Worm (Caenorhabditis elegans): ENCODE measurements around the gene ain-1.

ain-1 gene

DNA sequence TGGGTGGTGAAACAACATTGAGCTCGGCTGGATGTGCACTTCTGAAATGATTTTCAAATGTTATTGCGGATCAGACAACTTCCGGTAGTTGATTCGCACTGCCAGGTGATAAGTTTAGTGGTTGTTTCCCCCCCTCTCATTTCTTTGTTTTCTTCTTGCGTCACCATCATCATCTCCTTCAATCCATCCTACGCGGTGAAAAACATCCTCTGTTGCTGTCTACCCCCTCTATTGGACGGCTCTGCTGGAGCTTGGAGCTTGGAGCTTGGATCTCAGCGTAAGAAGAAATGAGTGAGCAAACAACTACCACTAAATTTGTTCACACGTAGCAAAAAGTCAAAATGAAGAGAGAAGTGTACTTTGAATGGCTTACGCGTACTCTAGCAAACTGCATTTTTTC lies 28.4 kb downstream of the ain-1 start:
- TF ChIP-seq nhr-19 (GFP tag; conservative IDR thresholded peaks at IDR 0.05) (no peak), unc-86 (tag; optimal IDR thresholded peaks at IDR 0.05) (no peak), efl-1 (optimal IDR thresholded peaks at IDR 0.05) (no peak), efl-1 (GFP tag; optimal IDR thresholded peaks at IDR 0.05 in 1 of 2) (peak in 1 of 2 experiments; percentile 78), lin-14 (GFP tag; optimal IDR thresholded peaks at IDR 0.05) (peak; percentile 19)

ce11 chrX:16643246-16643645 lies 30.0 kb downstream of the ain-1 start:
- TF ChIP-seq efl-1 (optimal IDR thresholded peaks at IDR 0.05) (no peak), efl-1 (GFP tag; optimal IDR thresholded peaks at IDR 0.05 in 1 of 2) (peak in 1 of 2 experiments; percentile 33), unc-130 (tag; optimal IDR thresholded peaks at IDR 0.05) (no peak), ceh-8 (GFP tag; optimal IDR thresholded peaks at IDR 0.05) (peak; percentile 49)

DNA sequence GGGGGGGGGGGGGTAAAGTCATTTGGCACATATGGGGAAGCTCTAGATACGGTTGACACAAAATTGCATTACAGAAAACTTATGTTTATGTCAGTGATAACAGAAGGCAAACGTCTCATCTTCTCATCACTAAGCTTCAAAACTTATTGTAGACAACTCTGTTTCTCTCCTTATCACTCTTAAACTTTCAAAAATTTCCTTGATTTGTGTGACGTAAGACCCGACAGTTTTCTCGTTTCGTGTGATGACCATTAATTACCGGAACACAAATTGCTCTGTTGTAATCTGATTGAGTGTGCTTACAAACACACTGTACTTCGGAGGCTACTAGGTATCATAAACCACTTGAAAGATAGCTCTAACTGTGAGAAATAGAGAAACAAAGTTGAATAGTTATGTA lies 31.6 kb downstream of the ain-1 start:
- TF ChIP-seq isw-1 (GFP tag; IDR thresholded peaks at IDR 0.05) (no peak), elt-2 (tag; optimal IDR thresholded peaks at IDR 0.05) (peak; percentile 73)

ce11 chrX:16647222-16647621 lies 34.0 kb downstream of the ain-1 start:
- peak; percentile 53 for TF ChIP-seq nhr-85 (tag)
- peak in 1 of 6 experiments; percentile 19 for TF ChIP-seq elt-3 (tag; optimal IDR thresholded peaks at IDR 0.05)
- no peak for TF ChIP-seq egl-13 (tag; optimal IDR thresholded peaks at IDR 0.05)
- peak; percentile 95 for TF ChIP-seq blmp-1 (tag; optimal IDR thresholded peaks at IDR 0.05)
- TF ChIP-seq lin-14 (GFP tag; optimal IDR thresholded peaks at IDR 0.05), result peak; percentile 20

DNA sequence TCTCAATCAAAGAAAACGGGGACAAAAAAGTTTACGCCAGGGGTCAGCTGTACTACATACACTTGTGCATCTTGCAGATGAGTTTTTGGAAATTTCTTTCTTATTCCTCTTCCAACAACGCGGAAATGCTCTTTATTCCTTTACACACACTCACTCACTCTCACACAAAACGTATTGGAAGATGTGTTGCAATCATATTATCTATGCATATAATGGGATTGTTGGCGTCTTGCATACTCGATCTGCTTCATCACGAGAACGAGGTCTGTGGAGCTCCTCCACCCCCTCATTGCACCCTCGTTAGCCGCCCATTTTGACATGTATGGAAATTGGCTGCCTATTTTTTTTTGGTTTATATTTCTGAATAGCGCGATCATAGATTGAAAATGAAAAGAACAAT lies 35.5 kb downstream of the ain-1 start:
- TF ChIP-seq mdl-1 (tag; optimal IDR thresholded peaks at IDR 0.05) (no peak), nhr-71 (tag; optimal IDR thresholded peaks at IDR 0.05) (no peak), tbx-2 (tag; optimal IDR thresholded peaks at IDR 0.05) (no peak), elt-2 (tag; optimal IDR thresholded peaks at IDR 0.05) (no peak), dsc-1 (tag; optimal IDR thresholded peaks at IDR 0.05) (peak; percentile 49), nhr-237 (tag; optimal IDR thresholded peaks at IDR 0.05) (no peak), lin-14 (GFP tag; optimal IDR thresholded peaks at IDR 0.05) (peak; percentile 64)

DNA sequence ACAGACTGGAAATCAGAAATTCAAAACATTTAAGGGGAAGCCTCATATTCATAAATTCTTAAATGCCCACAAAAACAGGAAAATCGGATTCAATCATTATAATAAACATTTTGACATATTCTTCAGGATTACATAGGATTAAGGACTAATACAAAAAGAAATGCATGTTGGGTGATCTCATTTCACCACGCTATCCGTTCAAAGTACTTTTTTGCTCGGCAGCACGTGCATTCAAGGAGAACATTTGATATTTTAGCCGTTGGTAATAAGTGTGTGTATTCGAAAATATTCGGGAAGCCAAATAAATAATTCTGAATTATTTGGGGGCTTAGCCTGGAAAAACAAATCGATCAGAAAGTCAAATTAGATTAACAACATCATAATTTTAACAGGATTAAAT lies 37.3 kb downstream of the ain-1 start:
- peak; percentile 89 for TF ChIP-seq dsc-1 (tag; optimal IDR thresholded peaks at IDR 0.05)
- TF ChIP-seq aly-2 (tag; optimal IDR thresholded peaks at IDR 0.05), result no peak
- no peak for TF ChIP-seq C04F5.9 (tag; optimal IDR thresholded peaks at IDR 0.05)
- TF ChIP-seq pax-3 (tag; optimal IDR thresholded peaks at IDR 0.05), result peak; percentile 57
- peak; percentile 31 for TF ChIP-seq fkh-8 (tag; optimal IDR thresholded peaks at IDR 0.05)

ce11 chrX:16655283-16655682 lies 42.0 kb downstream of the ain-1 start:
- TF ChIP-seq lin-14 (GFP tag; optimal IDR thresholded peaks at IDR 0.05) (peak; percentile 72), snu-23 (GFP tag; optimal IDR thresholded peaks at IDR 0.05) (peak; percentile 34), lsy-2 (tag; optimal IDR thresholded peaks at IDR 0.05) (peak in 1 of 2 experiments; percentile 18), pqm-1 (tag; optimal IDR thresholded peaks at IDR 0.05) (no peak), nhr-28 (tag; optimal IDR thresholded peaks at IDR 0.05) (no peak), sptf-1 (tag; optimal IDR thresholded peaks at IDR 0.05) (no peak), efl-1 (optimal IDR thresholded peaks at IDR 0.05) (no peak), efl-1 (GFP tag; optimal IDR thresholded peaks at IDR 0.05 in 1 of 2) (no peak), jun-1 (tag; optimal IDR thresholded peaks at IDR 0.05) (no peak), F16B12.6 (tag; optimal IDR thresholded peaks at IDR 0.05) (no peak), fkh-4 (tag; optimal IDR thresholded peaks at IDR 0.05; ENCODE audit: borderline replicate concordance) (no peak), nhr-71 (tag; optimal IDR thresholded peaks at IDR 0.05) (peak; percentile 58), elt-2 (tag; optimal IDR thresholded peaks at IDR 0.05) (no peak), blmp-1 (tag; optimal IDR thresholded peaks at IDR 0.05) (no peak), lin-13 (GFP tag; optimal IDR thresholded peaks at IDR 0.05) (no peak), grh-1 (GFP tag; IDR thresholded peaks at IDR 0.05) (no peak), nhr-19 (GFP tag; conservative IDR thresholded peaks at IDR 0.05) (0 out of 2 replicates have a peak, but pooled peaks have one; percentile 24), rnt-1 (tag; optimal IDR thresholded peaks at IDR 0.05) (peak; percentile 59), unc-30 (tag; optimal IDR thresholded peaks at IDR 0.05) (no peak), unc-130 (tag; optimal IDR thresholded peaks at IDR 0.05) (peak; percentile 30), egl-13 (tag; optimal IDR thresholded peaks at IDR 0.05) (no peak), dsc-1 (tag; optimal IDR thresholded peaks at IDR 0.05) (peak; percentile 27), Y116A8C.19 (tag; optimal IDR thresholded peaks at IDR 0.05; ENCODE audit: borderline replicate concordance) (no peak), mdl-1 (tag; optimal IDR thresholded peaks at IDR 0.05) (peak in 1 of 2 experiments; percentile 14)

Data from whole organism, L1 larva.